Fruit fly (Drosophila melanogaster) whole organism, prepupa: ENCODE results near the gene CG11562.

Experiments
- Blimp-1 ChIP-seq: fragments of 200-800 bp; sonication (Bioruptor generic); optimal IDR thresholded peaks from 3 replicates; lab custom pipeline; 2017; ENCODE audit warnings: missing biosample characterization, missing genetic modification characterization, mild to moderate bottlenecking, moderate library complexity, missing genetic modification reagents
- CG10631 ChIP-seq: fragments of 200-800 bp; sonication (Bioruptor generic); optimal IDR thresholded peaks from 2 replicates; lab custom pipeline; 2016; ENCODE audit warnings: missing biosample characterization, missing genetic modification characterization
- CG11294 ChIP-seq: fragments of 200-800 bp; sonication (Bioruptor generic); IDR thresholded peaks from 2 replicates; pipeline ENCODE4 v1.3.6; 2022; ENCODE audit warnings: missing biosample characterization, missing genetic modification characterization
- CG11762 ChIP-seq: fragments of 200-800 bp; sonication (Bioruptor generic); optimal IDR thresholded peaks from 3 replicates; lab custom pipeline; 2016; ENCODE audit warnings: missing biosample characterization, missing genetic modification characterization; ENCODE audit not compliant: insufficient read depth
- CG11902 ChIP-seq: fragments of 200-800 bp; sonication (Bioruptor generic); optimal IDR thresholded peaks from 3 replicates; lab custom pipeline; 2016; ENCODE audit warnings: missing biosample characterization, missing genetic modification characterization
- CG1621 ChIP-seq: fragments of 200-800 bp; sonication (Bioruptor generic); optimal IDR thresholded peaks from 3 replicates; lab custom pipeline; 2018; ENCODE audit warnings: missing biosample characterization, mild to moderate bottlenecking, missing genetic modification characterization
- CG16779 ChIP-seq: fragments of 200-800 bp; sonication (Bioruptor generic); optimal IDR thresholded peaks from 3 replicates; lab custom pipeline; 2017; ENCODE audit warnings: missing biosample characterization, mild to moderate bottlenecking, missing genetic modification characterization
- CG3032 ChIP-seq: fragments of 200-800 bp; optimal IDR thresholded peaks from 2 replicates; lab custom pipeline; 2019; ENCODE audit warnings: missing biosample characterization, mild to moderate bottlenecking, missing genetic modification characterization, moderate library complexity
- CG31627 ChIP-seq: fragments of 200-800 bp; sonication (Bioruptor generic); optimal IDR thresholded peaks from 3 replicates; lab custom pipeline; 2016; ENCODE audit warnings: missing biosample characterization, missing genetic modification characterization
- CG32006 ChIP-seq: fragments of 200-800 bp; sonication (Bioruptor generic); optimal IDR thresholded peaks from 3 replicates; lab custom pipeline; 2017; ENCODE audit warnings: missing biosample characterization, mild to moderate bottlenecking, missing genetic modification characterization
- CG34406 ChIP-seq: fragments of 200-800 bp; sonication (Bioruptor generic); optimal IDR thresholded peaks from 3 replicates; lab custom pipeline; 2016; ENCODE audit warnings: missing biosample characterization, missing genetic modification characterization
- CG4318 ChIP-seq: fragments of 200-800 bp; sonication (Bioruptor generic); optimal IDR thresholded peaks from 3 replicates; lab custom pipeline; 2017; ENCODE audit warnings: missing biosample characterization, mild to moderate bottlenecking, missing genetic modification characterization
- CG6163 ChIP-seq: fragments of 200-800 bp; sonication (Bioruptor generic); IDR thresholded peaks from 3 replicates; pipeline ENCODE4 v1.3.6; 2022; ENCODE audit warnings: missing biosample characterization, missing genetic modification characterization
- CG6276 ChIP-seq: fragments of 200-800 bp; sonication (Bioruptor generic); optimal IDR thresholded peaks from 2 replicates; lab custom pipeline; 2017; ENCODE audit warnings: missing biosample characterization, mild to moderate bottlenecking, missing genetic modification characterization
- CG6808 ChIP-seq: fragments of 200-800 bp; sonication (Bioruptor generic); optimal IDR thresholded peaks from 3 replicates; lab custom pipeline; 2017; ENCODE audit warnings: missing biosample characterization, missing genetic modification characterization, mild to moderate bottlenecking, moderate library complexity, missing genetic modification reagents
- CG6854 ChIP-seq: fragments of 200-800 bp; sonication (Bioruptor generic); optimal IDR thresholded peaks from 2 replicates; lab custom pipeline; 2017; ENCODE audit warnings: missing biosample characterization, mild to moderate bottlenecking, missing genetic modification characterization
- CG7368 ChIP-seq: fragments of 200-800 bp; sonication (Bioruptor generic); optimal IDR thresholded peaks from 3 replicates; lab custom pipeline; 2016; ENCODE audit warnings: missing biosample characterization, missing genetic modification characterization
- CG8119 ChIP-seq: fragments of 200-800 bp; sonication (Bioruptor generic); IDR thresholded peaks from 3 replicates; pipeline ENCODE4 v1.3.6; 2022; ENCODE audit warnings: missing biosample characterization, missing genetic modification characterization
- CG8319 ChIP-seq: fragments of 200-800 bp; sonication (Bioruptor generic); optimal IDR thresholded peaks from 3 replicates; lab custom pipeline; 2016; ENCODE audit warnings: missing biosample characterization, missing genetic modification characterization
- CG8632 ChIP-seq: fragments of 200-800 bp; sonication (Bioruptor generic); optimal IDR thresholded peaks from 3 replicates; lab custom pipeline; 2016; ENCODE audit warnings: missing biosample characterization, missing genetic modification characterization
- CG9139 ChIP-seq: fragments of 200-800 bp; sonication (Bioruptor generic); optimal IDR thresholded peaks from 3 replicates; lab custom pipeline; 2017; ENCODE audit warnings: missing biosample characterization, mild to moderate bottlenecking, missing genetic modification characterization
- Eip75B ChIP-seq: fragments of 200-800 bp; sonication (Bioruptor generic); optimal IDR thresholded peaks from 3 replicates; lab custom pipeline; 2016; ENCODE audit warnings: missing biosample characterization, missing genetic modification characterization
- Eip78C ChIP-seq: fragments of 200-800 bp; sonication (Bioruptor generic); peaks from one replicate; lab custom pipeline; 2016; ENCODE audit warnings: missing biosample characterization, missing genetic modification characterization
- Ets21C ChIP-seq: fragments of 200-800 bp; sonication (Bioruptor generic); optimal IDR thresholded peaks from 3 replicates; lab custom pipeline; 2016; ENCODE audit warnings: missing biosample characterization, missing genetic modification characterization
- Ets96B ChIP-seq: fragments of 200-800 bp; optimal IDR thresholded peaks from 2 replicates; lab custom pipeline; 2019; ENCODE audit warnings: missing biosample characterization, mild to moderate bottlenecking, missing genetic modification characterization, moderate library complexity
- Gug ChIP-seq: fragments of 200-800 bp; sonication (Bioruptor generic); IDR thresholded peaks from 2 replicates; pipeline ENCODE4 v1.3.6; 2022; ENCODE audit warnings: missing biosample characterization, missing genetic modification characterization
- Hr38 ChIP-seq: sonication (Bioruptor generic); optimal IDR thresholded peaks from 2 replicates; lab custom pipeline; 2016; ENCODE audit warnings: missing biosample characterization, missing genetic modification characterization
- Lpt ChIP-seq: fragments of 200-800 bp; sonication (Bioruptor generic); optimal IDR thresholded peaks from 3 replicates; lab custom pipeline; 2016; ENCODE audit warnings: missing biosample characterization, missing genetic modification characterization
- OdsH ChIP-seq: fragments of 200-800 bp; sonication (Bioruptor generic); optimal IDR thresholded peaks from 3 replicates; lab custom pipeline; 2016; ENCODE audit warnings: missing biosample characterization, missing genetic modification characterization
- Sox14 ChIP-seq: fragments of 200-800 bp; sonication (Bioruptor generic); optimal IDR thresholded peaks from 3 replicates; lab custom pipeline; 2016; ENCODE audit warnings: missing biosample characterization, missing genetic modification characterization
- achi ChIP-seq: fragments of 200-800 bp; sonication (Bioruptor generic); optimal IDR thresholded peaks from 3 replicates; lab custom pipeline; 2016; ENCODE audit warnings: missing biosample characterization, missing genetic modification characterization
- acj6 ChIP-seq: fragments of 200-800 bp; sonication (Bioruptor generic); optimal IDR thresholded peaks from 3 replicates; lab custom pipeline; 2016; ENCODE audit warnings: missing biosample characterization, missing genetic modification characterization
- cyc ChIP-seq: fragments of 200-800 bp; sonication (Bioruptor generic); optimal IDR thresholded peaks from 3 replicates; lab custom pipeline; 2016; ENCODE audit warnings: missing biosample characterization, missing genetic modification characterization
- dac ChIP-seq: fragments of 200-800 bp; sonication (Bioruptor generic); optimal IDR thresholded peaks from 2 replicates; lab custom pipeline; 2017; ENCODE audit warnings: missing biosample characterization, mild to moderate bottlenecking, missing genetic modification characterization
- dsx ChIP-seq: fragments of 200-800 bp; optimal IDR thresholded peaks from 3 replicates; lab custom pipeline; 2019; ENCODE audit warnings: missing biosample characterization, mild to moderate bottlenecking, missing genetic modification characterization, moderate library complexity; ENCODE audit not compliant: poor library complexity, severe bottlenecking
- eg ChIP-seq: fragments of 200-800 bp; sonication (Bioruptor generic); IDR thresholded peaks from 3 replicates; pipeline ENCODE4 v1.3.6; 2022; ENCODE audit warnings: missing biosample characterization, missing genetic modification characterization
- esn ChIP-seq: fragments of 200-800 bp; sonication (Bioruptor generic); optimal IDR thresholded peaks from 2 replicates; lab custom pipeline; 2016; ENCODE audit warnings: missing biosample characterization, mild to moderate bottlenecking, missing genetic modification characterization, moderate library complexity
- fd59A ChIP-seq: fragments of 200-800 bp; sonication (Bioruptor generic); optimal IDR thresholded peaks from 2 replicates; lab custom pipeline; 2017; ENCODE audit warnings: missing biosample characterization, mild to moderate bottlenecking, missing genetic modification characterization, missing genetic modification reagents
- fkh ChIP-seq: fragments of 200-800 bp; sonication (Bioruptor generic); optimal IDR thresholded peaks from 3 replicates; lab custom pipeline; 2017; ENCODE audit warnings: missing biosample characterization, mild to moderate bottlenecking, missing genetic modification characterization, moderate library complexity
- lz ChIP-seq: fragments of 200-800 bp; sonication (Bioruptor generic); optimal IDR thresholded peaks from 3 replicates; lab custom pipeline; 2016; ENCODE audit warnings: missing biosample characterization, missing genetic modification characterization
- net ChIP-seq: fragments of 200-800 bp; sonication (Bioruptor generic); optimal IDR thresholded peaks from 3 replicates; lab custom pipeline; 2016; ENCODE audit warnings: missing biosample characterization, missing genetic modification characterization
- salr ChIP-seq, 2 experiments: fragments of 200-800 bp; sonication (Bioruptor generic); optimal IDR thresholded peaks; 3 replicates each; lab custom pipeline; 2016 to 2018; ENCODE audit warnings: missing biosample characterization in 2 of 2, missing genetic modification characterization in 2 of 2, mild to moderate bottlenecking in 1 of 2
- spab ChIP-seq: fragments of 200-800 bp; sonication (Bioruptor generic); optimal IDR thresholded peaks from 2 replicates; lab custom pipeline; 2017; ENCODE audit warnings: missing biosample characterization, mild to moderate bottlenecking, missing genetic modification characterization, missing genetic modification reagents
- ss ChIP-seq, 2 experiments: fragments of 200-800 bp; sonication (Bioruptor generic); optimal IDR thresholded peaks; 2 replicates in 1 of 2; 3 replicates in 1 of 2; lab custom pipeline; 2017 to 2018; ENCODE audit warnings: mild to moderate bottlenecking in 2 of 2, missing biosample characterization in 2 of 2, missing genetic modification characterization in 2 of 2, moderate library complexity in 1 of 2
- svp ChIP-seq: fragments of 200-800 bp; sonication (Bioruptor generic); peaks from one replicate; lab custom pipeline; 2016; ENCODE audit warnings: missing biosample characterization, missing genetic modification characterization
- topi ChIP-seq: fragments of 200-800 bp; sonication (Bioruptor generic); optimal IDR thresholded peaks from 3 replicates; lab custom pipeline; 2016; ENCODE audit warnings: missing biosample characterization, missing genetic modification characterization

Gene CG11562

dm6 chr2L:283071-283482, 9.1 kb upstream of the CG11562 start, which contains the start of gene CG11601:
Gene CG11601 (minus strand): TSS chr2L:283269.
- TF ChIP-seq Ets96B (tag; lab: Kevin White, UChicago) (peak; percentile 3), salr (GFP tag; optimal IDR thresholded peaks at IDR 0.05; lab: Kevin White, UChicago) (peak in 1 of 2 experiments; percentile 7), CG31627 (GFP tag; lab: Kevin White, UChicago) (peak; percentile 28), achi (GFP tag; lab: Kevin White, UChicago) (no peak), CG6854 (GFP tag; lab: Kevin White, UChicago) (peak; percentile 61), topi (GFP tag; lab: Kevin White, UChicago) (peak; percentile 37), CG1621 (tag; lab: Kevin White, UChicago) (peak; percentile 35), eg (GFP tag; lab: Robert Waterston, UW) (0 out of 3 replicates have a peak, but pooled peaks have one; percentile 35), Hr38 (GFP tag; lab: Kevin White, UChicago) (no peak), esn (GFP tag; lab: Kevin White, UChicago) (peak; percentile 61), fkh (peak; percentile 80), CG8632 (no peak), CG3032 (peak; percentile 41), CG7368 (GFP tag; lab: Kevin White, UChicago) (no peak), Eip78C (GFP tag; lab: Kevin White, UChicago) (peak; percentile 69), ss (GFP tag; optimal IDR thresholded peaks at IDR 0.05; lab: Kevin White, UChicago) (peak in 1 of 2 experiments; percentile 31), Sox14 (GFP tag; lab: Kevin White, UChicago) (peak; percentile 43), CG9139 (peak; percentile 43), Blimp-1 (GFP tag; lab: Kevin White, UChicago) (peak; percentile 71), CG8119 (no peak), lz (GFP tag; lab: Kevin White, UChicago) (peak; percentile 48), cyc (GFP tag; lab: Kevin White, UChicago) (peak; percentile 31), CG6163 (peak; percentile 45; the same call in 2 of the 3 replicates), svp (peak; percentile 85), net (no peak), CG11762 (GFP tag; lab: Kevin White, UChicago) (peak; percentile 4), dsx (GFP tag; lab: Kevin White, UChicago) (peak; percentile 93)

- TF ChIP-seq CG8319 (GFP tag; lab: Kevin White, UChicago) (no peak), CG6808 (GFP tag; lab: Kevin White, UChicago) (no peak), dsx (GFP tag; lab: Kevin White, UChicago) (peak; percentile 43), Eip75B (GFP tag; lab: Kevin White, UChicago) (peak; percentile 56), CG11762 (GFP tag; lab: Kevin White, UChicago) (no peak), OdsH (GFP tag; lab: Kevin White, UChicago) (peak; percentile 42), CG34406 (GFP tag; lab: Kevin White, UChicago) (peak; percentile 35), fd59A (GFP tag; lab: Kevin White, UChicago) (no peak), topi (GFP tag; lab: Kevin White, UChicago) (peak; percentile 45), Ets21C (GFP tag; lab: Kevin White, UChicago) (peak; percentile 28), CG8119 (no peak), CG11902 (no peak), spab (no peak), lz (GFP tag; lab: Kevin White, UChicago) (peak; percentile 48), CG11294 (GFP tag; lab: Robert Waterston, UW) (no peak), CG3032 (peak; percentile 17), CG31627 (GFP tag; lab: Kevin White, UChicago) (peak; percentile 52), Eip78C (GFP tag; lab: Kevin White, UChicago) (peak; percentile 78), Hr38 (GFP tag; lab: Kevin White, UChicago) (no peak), CG6276 (GFP tag; lab: Kevin White, UChicago) (no peak), svp (peak; percentile 27), Lpt (GFP tag; lab: Kevin White, UChicago) (no peak), CG16779 (no peak), Ets96B (tag; lab: Kevin White, UChicago) (peak; percentile 31), salr (GFP tag; optimal IDR thresholded peaks at IDR 0.05; lab: Kevin White, UChicago) (peak in 1 of 2 experiments; percentile 17), Blimp-1 (GFP tag; lab: Kevin White, UChicago) (peak; percentile 1), CG6163 (peak; percentile 66; the same call in 2 of the 3 replicates), CG32006 (GFP tag; lab: Kevin White, UChicago) (peak; percentile 6), Gug (no peak), CG7368 (GFP tag; lab: Kevin White, UChicago) (no peak), CG9139 (peak; percentile 42), CG4318 (GFP tag; lab: Kevin White, UChicago) (no peak), CG1621 (tag; lab: Kevin White, UChicago) (peak; percentile 28), dac (GFP tag; lab: Kevin White, UChicago) (no peak), ss (GFP tag; optimal IDR thresholded peaks at IDR 0.05; lab: Kevin White, UChicago) (no peak), acj6 (GFP tag; lab: Kevin White, UChicago) (peak; percentile 53), esn (GFP tag; lab: Kevin White, UChicago) (peak; percentile 61), CG10631 (peak; percentile 60)
Measured at dm6 chr2L:285596-286023, 6.6 kb upstream of the CG11562 start.
